Fruit fly (Drosophila melanogaster) whole organism, prepupa: ENCODE data around the gene Zmynd8.

Source experiments
- Blimp-1 ChIP-seq: fragments of 200-800 bp; sonication (Bioruptor generic); optimal IDR thresholded peaks from 3 replicates; lab custom pipeline; 2017; ENCODE audit warnings: missing biosample characterization, missing genetic modification characterization, mild to moderate bottlenecking, moderate library complexity, missing genetic modification reagents
- CG10631 ChIP-seq: fragments of 200-800 bp; sonication (Bioruptor generic); optimal IDR thresholded peaks from 2 replicates; lab custom pipeline; 2016; ENCODE audit warnings: missing biosample characterization, missing genetic modification characterization
- CG10669 ChIP-seq: fragments of 200-800 bp; sonication (Bioruptor generic); optimal IDR thresholded peaks from 3 replicates; lab custom pipeline; 2018; ENCODE audit warnings: missing biosample characterization, mild to moderate bottlenecking, missing genetic modification characterization, moderate library complexity
- CG11294 ChIP-seq: fragments of 200-800 bp; sonication (Bioruptor generic); IDR thresholded peaks from 2 replicates; pipeline ENCODE4 v1.3.6; 2022; ENCODE audit warnings: missing biosample characterization, missing genetic modification characterization
- CG11762 ChIP-seq: fragments of 200-800 bp; sonication (Bioruptor generic); optimal IDR thresholded peaks from 3 replicates; lab custom pipeline; 2016; ENCODE audit warnings: missing biosample characterization, missing genetic modification characterization; ENCODE audit not compliant: insufficient read depth
- CG11902 ChIP-seq: fragments of 200-800 bp; sonication (Bioruptor generic); optimal IDR thresholded peaks from 3 replicates; lab custom pipeline; 2016; ENCODE audit warnings: missing biosample characterization, missing genetic modification characterization
- CG15336 ChIP-seq: fragments of 200-800 bp; sonication (Bioruptor generic); IDR thresholded peaks from 2 replicates; pipeline ENCODE4 v1.3.6; 2022; ENCODE audit warnings: missing biosample characterization, missing genetic modification characterization
- CG1621 ChIP-seq: fragments of 200-800 bp; sonication (Bioruptor generic); optimal IDR thresholded peaks from 3 replicates; lab custom pipeline; 2018; ENCODE audit warnings: missing biosample characterization, mild to moderate bottlenecking, missing genetic modification characterization
- CG31627 ChIP-seq: fragments of 200-800 bp; sonication (Bioruptor generic); optimal IDR thresholded peaks from 3 replicates; lab custom pipeline; 2016; ENCODE audit warnings: missing biosample characterization, missing genetic modification characterization
- CG32006 ChIP-seq: fragments of 200-800 bp; sonication (Bioruptor generic); optimal IDR thresholded peaks from 3 replicates; lab custom pipeline; 2017; ENCODE audit warnings: missing biosample characterization, mild to moderate bottlenecking, missing genetic modification characterization
- CG34406 ChIP-seq: fragments of 200-800 bp; sonication (Bioruptor generic); optimal IDR thresholded peaks from 3 replicates; lab custom pipeline; 2016; ENCODE audit warnings: missing biosample characterization, missing genetic modification characterization
- CG4318 ChIP-seq: fragments of 200-800 bp; sonication (Bioruptor generic); optimal IDR thresholded peaks from 3 replicates; lab custom pipeline; 2017; ENCODE audit warnings: missing biosample characterization, mild to moderate bottlenecking, missing genetic modification characterization
- CG6808 ChIP-seq: fragments of 200-800 bp; sonication (Bioruptor generic); optimal IDR thresholded peaks from 3 replicates; lab custom pipeline; 2017; ENCODE audit warnings: missing biosample characterization, missing genetic modification characterization, mild to moderate bottlenecking, moderate library complexity, missing genetic modification reagents
- CG6854 ChIP-seq: fragments of 200-800 bp; sonication (Bioruptor generic); optimal IDR thresholded peaks from 2 replicates; lab custom pipeline; 2017; ENCODE audit warnings: missing biosample characterization, mild to moderate bottlenecking, missing genetic modification characterization
- CG7368 ChIP-seq: fragments of 200-800 bp; sonication (Bioruptor generic); optimal IDR thresholded peaks from 3 replicates; lab custom pipeline; 2016; ENCODE audit warnings: missing biosample characterization, missing genetic modification characterization
- CG8319 ChIP-seq: fragments of 200-800 bp; sonication (Bioruptor generic); optimal IDR thresholded peaks from 3 replicates; lab custom pipeline; 2016; ENCODE audit warnings: missing biosample characterization, missing genetic modification characterization
- CG9139 ChIP-seq: fragments of 200-800 bp; sonication (Bioruptor generic); optimal IDR thresholded peaks from 3 replicates; lab custom pipeline; 2017; ENCODE audit warnings: missing biosample characterization, mild to moderate bottlenecking, missing genetic modification characterization
- Eip75B ChIP-seq: fragments of 200-800 bp; sonication (Bioruptor generic); optimal IDR thresholded peaks from 3 replicates; lab custom pipeline; 2016; ENCODE audit warnings: missing biosample characterization, missing genetic modification characterization
- Eip78C ChIP-seq: fragments of 200-800 bp; sonication (Bioruptor generic); peaks from one replicate; lab custom pipeline; 2016; ENCODE audit warnings: missing biosample characterization, missing genetic modification characterization
- Eip93F ChIP-seq: fragments of 200-800 bp; sonication (Bioruptor generic); optimal IDR thresholded peaks from 2 replicates; lab custom pipeline; 2016; ENCODE audit warnings: missing biosample characterization, mild to moderate bottlenecking, missing genetic modification characterization
- Ets21C ChIP-seq: fragments of 200-800 bp; sonication (Bioruptor generic); optimal IDR thresholded peaks from 3 replicates; lab custom pipeline; 2016; ENCODE audit warnings: missing biosample characterization, missing genetic modification characterization
- Ets96B ChIP-seq: fragments of 200-800 bp; optimal IDR thresholded peaks from 2 replicates; lab custom pipeline; 2019; ENCODE audit warnings: missing biosample characterization, mild to moderate bottlenecking, missing genetic modification characterization, moderate library complexity
- Hr38 ChIP-seq: sonication (Bioruptor generic); optimal IDR thresholded peaks from 2 replicates; lab custom pipeline; 2016; ENCODE audit warnings: missing biosample characterization, missing genetic modification characterization
- Hr39 ChIP-seq: fragments of 200-800 bp; sonication (Bioruptor generic); optimal IDR thresholded peaks from 2 replicates; lab custom pipeline; 2016; ENCODE audit warnings: missing biosample characterization, missing genetic modification characterization
- Lpt ChIP-seq: fragments of 200-800 bp; sonication (Bioruptor generic); optimal IDR thresholded peaks from 3 replicates; lab custom pipeline; 2016; ENCODE audit warnings: missing biosample characterization, missing genetic modification characterization
- Met ChIP-seq: fragments of 200-800 bp; sonication (Bioruptor generic); optimal IDR thresholded peaks from 3 replicates; lab custom pipeline; 2016; ENCODE audit warnings: missing biosample characterization, missing genetic modification characterization
- OdsH ChIP-seq: fragments of 200-800 bp; sonication (Bioruptor generic); optimal IDR thresholded peaks from 3 replicates; lab custom pipeline; 2016; ENCODE audit warnings: missing biosample characterization, missing genetic modification characterization
- Smox ChIP-seq: fragments of 200-800 bp; sonication (Bioruptor generic); optimal IDR thresholded peaks from 3 replicates; lab custom pipeline; 2016; ENCODE audit warnings: missing biosample characterization, missing genetic modification characterization
- Sox102F ChIP-seq: fragments of 200-800 bp; sonication (Bioruptor generic); optimal IDR thresholded peaks from 2 replicates; lab custom pipeline; 2016; ENCODE audit warnings: missing biosample characterization, mild to moderate bottlenecking, missing genetic modification characterization
- Sox14 ChIP-seq: fragments of 200-800 bp; sonication (Bioruptor generic); optimal IDR thresholded peaks from 3 replicates; lab custom pipeline; 2016; ENCODE audit warnings: missing biosample characterization, missing genetic modification characterization
- acj6 ChIP-seq: fragments of 200-800 bp; sonication (Bioruptor generic); optimal IDR thresholded peaks from 3 replicates; lab custom pipeline; 2016; ENCODE audit warnings: missing biosample characterization, missing genetic modification characterization
- cyc ChIP-seq: fragments of 200-800 bp; sonication (Bioruptor generic); optimal IDR thresholded peaks from 3 replicates; lab custom pipeline; 2016; ENCODE audit warnings: missing biosample characterization, missing genetic modification characterization
- dac ChIP-seq: fragments of 200-800 bp; sonication (Bioruptor generic); optimal IDR thresholded peaks from 2 replicates; lab custom pipeline; 2017; ENCODE audit warnings: missing biosample characterization, mild to moderate bottlenecking, missing genetic modification characterization
- dsx ChIP-seq: fragments of 200-800 bp; optimal IDR thresholded peaks from 3 replicates; lab custom pipeline; 2019; ENCODE audit warnings: missing biosample characterization, mild to moderate bottlenecking, missing genetic modification characterization, moderate library complexity; ENCODE audit not compliant: poor library complexity, severe bottlenecking
- eg ChIP-seq: fragments of 200-800 bp; sonication (Bioruptor generic); IDR thresholded peaks from 3 replicates; pipeline ENCODE4 v1.3.6; 2022; ENCODE audit warnings: missing biosample characterization, missing genetic modification characterization
- esn ChIP-seq: fragments of 200-800 bp; sonication (Bioruptor generic); optimal IDR thresholded peaks from 2 replicates; lab custom pipeline; 2016; ENCODE audit warnings: missing biosample characterization, mild to moderate bottlenecking, missing genetic modification characterization, moderate library complexity
- fd59A ChIP-seq: fragments of 200-800 bp; sonication (Bioruptor generic); optimal IDR thresholded peaks from 2 replicates; lab custom pipeline; 2017; ENCODE audit warnings: missing biosample characterization, mild to moderate bottlenecking, missing genetic modification characterization, missing genetic modification reagents
- fd85E ChIP-seq: fragments of 200-800 bp; sonication (Bioruptor generic); optimal IDR thresholded peaks from 3 replicates; lab custom pipeline; 2016; ENCODE audit warnings: missing biosample characterization, missing genetic modification characterization
- fkh ChIP-seq: fragments of 200-800 bp; sonication (Bioruptor generic); optimal IDR thresholded peaks from 3 replicates; lab custom pipeline; 2017; ENCODE audit warnings: missing biosample characterization, mild to moderate bottlenecking, missing genetic modification characterization, moderate library complexity
- net ChIP-seq: fragments of 200-800 bp; sonication (Bioruptor generic); optimal IDR thresholded peaks from 3 replicates; lab custom pipeline; 2016; ENCODE audit warnings: missing biosample characterization, missing genetic modification characterization
- salr ChIP-seq, 2 experiments: fragments of 200-800 bp; sonication (Bioruptor generic); optimal IDR thresholded peaks; 3 replicates each; lab custom pipeline; 2016 to 2018; ENCODE audit warnings: missing biosample characterization in 2 of 2, missing genetic modification characterization in 2 of 2, mild to moderate bottlenecking in 1 of 2
- spab ChIP-seq: fragments of 200-800 bp; sonication (Bioruptor generic); optimal IDR thresholded peaks from 2 replicates; lab custom pipeline; 2017; ENCODE audit warnings: missing biosample characterization, mild to moderate bottlenecking, missing genetic modification characterization, missing genetic modification reagents
- ss ChIP-seq, 2 experiments: fragments of 200-800 bp; sonication (Bioruptor generic); optimal IDR thresholded peaks; 2 replicates in 1 of 2; 3 replicates in 1 of 2; lab custom pipeline; 2017 to 2018; ENCODE audit warnings: mild to moderate bottlenecking in 2 of 2, missing biosample characterization in 2 of 2, missing genetic modification characterization in 2 of 2, moderate library complexity in 1 of 2
- svp ChIP-seq: fragments of 200-800 bp; sonication (Bioruptor generic); peaks from one replicate; lab custom pipeline; 2016; ENCODE audit warnings: missing biosample characterization, missing genetic modification characterization
- topi ChIP-seq: fragments of 200-800 bp; sonication (Bioruptor generic); optimal IDR thresholded peaks from 3 replicates; lab custom pipeline; 2016; ENCODE audit warnings: missing biosample characterization, missing genetic modification characterization
- vri ChIP-seq: fragments of 200-800 bp; sonication (Bioruptor generic); optimal IDR thresholded peaks from 3 replicates; lab custom pipeline; 2016; ENCODE audit warnings: missing biosample characterization, mild to moderate bottlenecking, missing genetic modification characterization

Gene Zmynd8

dm6 chr3R:31679830-31680294, 10.6 kb downstream of the Zmynd8 start, which contains the start of gene CG11550 (continued):
- TF ChIP-seq CG32006 (GFP tag; lab: Kevin White, UChicago) (peak; percentile 75), fkh (GFP tag; lab: Kevin White, UChicago) (no peak), spab (GFP tag; lab: Kevin White, UChicago) (peak; percentile 2), CG10669 (GFP tag; lab: Kevin White, UChicago) (no peak), CG31627 (peak; percentile 56), CG1621 (tag; lab: Kevin White, UChicago) (peak; percentile 42), Eip78C (GFP tag; lab: Kevin White, UChicago) (peak; percentile 93), esn (peak; percentile 59), Lpt (GFP tag; lab: Kevin White, UChicago) (peak; percentile 78), fd59A (GFP tag; lab: Kevin White, UChicago) (no peak), CG10631 (no peak), OdsH (GFP tag; lab: Kevin White, UChicago) (peak; percentile 75), CG8319 (GFP tag; lab: Kevin White, UChicago) (peak; percentile 34), Eip93F (GFP tag; lab: Kevin White, UChicago) (no peak), ss (GFP tag; optimal IDR thresholded peaks at IDR 0.05; lab: Kevin White, UChicago) (peak in 1 of 2 experiments; percentile 17), CG11294 (GFP tag; lab: Robert Waterston, UW) (peak; percentile 33; the same call in 1 of the 2 replicates), Smox (GFP tag; lab: Kevin White, UChicago) (no peak), Hr39 (GFP tag; lab: Kevin White, UChicago) (peak; percentile 57), svp (GFP tag; lab: Kevin White, UChicago) (peak; percentile 94), fd85E (GFP tag; lab: Kevin White, UChicago) (peak; percentile 32)

dm6 chr3R:31680773-31681172, 11.5 kb downstream of the Zmynd8 start:
- TF ChIP-seq Sox102F (GFP tag; lab: Kevin White, UChicago) (peak; percentile 82), CG10631 (peak; percentile 92), acj6 (GFP tag; lab: Kevin White, UChicago) (peak; percentile 89), Ets96B (peak; percentile 83), dac (peak; percentile 94), Sox14 (peak; percentile 95), topi (GFP tag; lab: Kevin White, UChicago) (peak; percentile 74), net (GFP tag; lab: Kevin White, UChicago) (peak; percentile 94), Ets21C (GFP tag; lab: Kevin White, UChicago) (peak; percentile 61), OdsH (GFP tag; lab: Kevin White, UChicago) (peak; percentile 94), CG4318 (peak; percentile 95), CG11294 (GFP tag; lab: Robert Waterston, UW) (peak; percentile 95), CG15336 (peak; percentile 99), Smox (GFP tag; lab: Kevin White, UChicago) (peak; percentile 72), fd59A (GFP tag; lab: Kevin White, UChicago) (peak; percentile 80), vri (peak; percentile 76), esn (peak; percentile 79), Blimp-1 (GFP tag; lab: Kevin White, UChicago) (peak; percentile 8), Eip93F (GFP tag; lab: Kevin White, UChicago) (no peak), CG6808 (GFP tag; lab: Kevin White, UChicago) (peak; percentile 87), fkh (GFP tag; lab: Kevin White, UChicago) (no peak), cyc (GFP tag; lab: Kevin White, UChicago) (peak; percentile 73), Eip75B (GFP tag; lab: Kevin White, UChicago) (peak; percentile 89), CG34406 (GFP tag; lab: Kevin White, UChicago) (peak; percentile 73), CG11762 (GFP tag; lab: Kevin White, UChicago) (peak; percentile 87), dsx (GFP tag; lab: Kevin White, UChicago) (peak; percentile 62), salr (GFP tag; optimal IDR thresholded peaks at IDR 0.05; lab: Kevin White, UChicago) (peak; percentile 61 to 94), Hr39 (GFP tag; lab: Kevin White, UChicago) (peak; percentile 80), Hr38 (peak; percentile 90), CG10669 (GFP tag; lab: Kevin White, UChicago) (peak; percentile 81), CG7368 (GFP tag; lab: Kevin White, UChicago) (peak; percentile 86), eg (GFP tag; lab: Robert Waterston, UW) (peak; percentile 98), CG9139 (GFP tag; lab: Kevin White, UChicago) (peak; percentile 65), CG6854 (GFP tag; lab: Kevin White, UChicago) (peak; percentile 16), CG11902 (GFP tag; lab: Kevin White, UChicago) (peak; percentile 49), Met (GFP tag; lab: Kevin White, UChicago) (peak; percentile 82), CG31627 (peak; percentile 77), fd85E (GFP tag; lab: Kevin White, UChicago) (peak; percentile 19), spab (GFP tag; lab: Kevin White, UChicago) (peak; percentile 80), svp (GFP tag; lab: Kevin White, UChicago) (peak; percentile 89)
